Fruit fly (Drosophila melanogaster) whole organism, prepupa: ENCODE results near the gene CG43630.

Experiments used
- CG11294 ChIP-seq: fragments of 200-800 bp; sonication (Bioruptor generic); IDR thresholded peaks from 2 replicates; pipeline ENCODE4 v1.3.6; 2022; ENCODE audit warnings: missing biosample characterization, missing genetic modification characterization
- CG11762 ChIP-seq: fragments of 200-800 bp; sonication (Bioruptor generic); optimal IDR thresholded peaks from 3 replicates; lab custom pipeline; 2016; ENCODE audit warnings: missing biosample characterization, missing genetic modification characterization; ENCODE audit not compliant: insufficient read depth
- CG15336 ChIP-seq: fragments of 200-800 bp; sonication (Bioruptor generic); IDR thresholded peaks from 2 replicates; pipeline ENCODE4 v1.3.6; 2022; ENCODE audit warnings: missing biosample characterization, missing genetic modification characterization
- CG1621 ChIP-seq: fragments of 200-800 bp; sonication (Bioruptor generic); optimal IDR thresholded peaks from 3 replicates; lab custom pipeline; 2018; ENCODE audit warnings: missing biosample characterization, mild to moderate bottlenecking, missing genetic modification characterization
- CG16779 ChIP-seq: fragments of 200-800 bp; sonication (Bioruptor generic); optimal IDR thresholded peaks from 3 replicates; lab custom pipeline; 2017; ENCODE audit warnings: missing biosample characterization, mild to moderate bottlenecking, missing genetic modification characterization
- CG3032 ChIP-seq: fragments of 200-800 bp; optimal IDR thresholded peaks from 2 replicates; lab custom pipeline; 2019; ENCODE audit warnings: missing biosample characterization, mild to moderate bottlenecking, missing genetic modification characterization, moderate library complexity
- CG31627 ChIP-seq: fragments of 200-800 bp; sonication (Bioruptor generic); optimal IDR thresholded peaks from 3 replicates; lab custom pipeline; 2016; ENCODE audit warnings: missing biosample characterization, missing genetic modification characterization
- CG32006 ChIP-seq: fragments of 200-800 bp; sonication (Bioruptor generic); optimal IDR thresholded peaks from 3 replicates; lab custom pipeline; 2017; ENCODE audit warnings: missing biosample characterization, mild to moderate bottlenecking, missing genetic modification characterization
- CG34406 ChIP-seq: fragments of 200-800 bp; sonication (Bioruptor generic); optimal IDR thresholded peaks from 3 replicates; lab custom pipeline; 2016; ENCODE audit warnings: missing biosample characterization, missing genetic modification characterization
- CG3919 ChIP-seq: fragments of 200-800 bp; sonication (Bioruptor generic); optimal IDR thresholded peaks from 3 replicates; lab custom pipeline; 2016; ENCODE audit warnings: missing biosample characterization, missing genetic modification characterization
- CG6276 ChIP-seq: fragments of 200-800 bp; sonication (Bioruptor generic); optimal IDR thresholded peaks from 2 replicates; lab custom pipeline; 2017; ENCODE audit warnings: missing biosample characterization, mild to moderate bottlenecking, missing genetic modification characterization
- CG6808 ChIP-seq: fragments of 200-800 bp; sonication (Bioruptor generic); optimal IDR thresholded peaks from 3 replicates; lab custom pipeline; 2017; ENCODE audit warnings: missing biosample characterization, missing genetic modification characterization, mild to moderate bottlenecking, moderate library complexity, missing genetic modification reagents
- CG6854 ChIP-seq: fragments of 200-800 bp; sonication (Bioruptor generic); optimal IDR thresholded peaks from 2 replicates; lab custom pipeline; 2017; ENCODE audit warnings: missing biosample characterization, mild to moderate bottlenecking, missing genetic modification characterization
- CG9139 ChIP-seq: fragments of 200-800 bp; sonication (Bioruptor generic); optimal IDR thresholded peaks from 3 replicates; lab custom pipeline; 2017; ENCODE audit warnings: missing biosample characterization, mild to moderate bottlenecking, missing genetic modification characterization
- Eip75B ChIP-seq: fragments of 200-800 bp; sonication (Bioruptor generic); optimal IDR thresholded peaks from 3 replicates; lab custom pipeline; 2016; ENCODE audit warnings: missing biosample characterization, missing genetic modification characterization
- Eip78C ChIP-seq: fragments of 200-800 bp; sonication (Bioruptor generic); peaks from one replicate; lab custom pipeline; 2016; ENCODE audit warnings: missing biosample characterization, missing genetic modification characterization
- Eip93F ChIP-seq: fragments of 200-800 bp; sonication (Bioruptor generic); optimal IDR thresholded peaks from 2 replicates; lab custom pipeline; 2016; ENCODE audit warnings: missing biosample characterization, mild to moderate bottlenecking, missing genetic modification characterization
- Ets21C ChIP-seq: fragments of 200-800 bp; sonication (Bioruptor generic); optimal IDR thresholded peaks from 3 replicates; lab custom pipeline; 2016; ENCODE audit warnings: missing biosample characterization, missing genetic modification characterization
- Ets96B ChIP-seq: fragments of 200-800 bp; optimal IDR thresholded peaks from 2 replicates; lab custom pipeline; 2019; ENCODE audit warnings: missing biosample characterization, mild to moderate bottlenecking, missing genetic modification characterization, moderate library complexity
- Hr38 ChIP-seq: sonication (Bioruptor generic); optimal IDR thresholded peaks from 2 replicates; lab custom pipeline; 2016; ENCODE audit warnings: missing biosample characterization, missing genetic modification characterization
- OdsH ChIP-seq: fragments of 200-800 bp; sonication (Bioruptor generic); optimal IDR thresholded peaks from 3 replicates; lab custom pipeline; 2016; ENCODE audit warnings: missing biosample characterization, missing genetic modification characterization
- Smox ChIP-seq: fragments of 200-800 bp; sonication (Bioruptor generic); optimal IDR thresholded peaks from 3 replicates; lab custom pipeline; 2016; ENCODE audit warnings: missing biosample characterization, missing genetic modification characterization
- Sox102F ChIP-seq: fragments of 200-800 bp; sonication (Bioruptor generic); optimal IDR thresholded peaks from 2 replicates; lab custom pipeline; 2016; ENCODE audit warnings: missing biosample characterization, mild to moderate bottlenecking, missing genetic modification characterization
- Sox14 ChIP-seq: fragments of 200-800 bp; sonication (Bioruptor generic); optimal IDR thresholded peaks from 3 replicates; lab custom pipeline; 2016; ENCODE audit warnings: missing biosample characterization, missing genetic modification characterization
- Sox15 ChIP-seq: fragments of 200-800 bp; sonication (Bioruptor generic); optimal IDR thresholded peaks from 3 replicates; lab custom pipeline; 2016; ENCODE audit warnings: missing biosample characterization, missing genetic modification characterization
- achi ChIP-seq: fragments of 200-800 bp; sonication (Bioruptor generic); optimal IDR thresholded peaks from 3 replicates; lab custom pipeline; 2016; ENCODE audit warnings: missing biosample characterization, missing genetic modification characterization
- acj6 ChIP-seq: fragments of 200-800 bp; sonication (Bioruptor generic); optimal IDR thresholded peaks from 3 replicates; lab custom pipeline; 2016; ENCODE audit warnings: missing biosample characterization, missing genetic modification characterization
- dac ChIP-seq: fragments of 200-800 bp; sonication (Bioruptor generic); optimal IDR thresholded peaks from 2 replicates; lab custom pipeline; 2017; ENCODE audit warnings: missing biosample characterization, mild to moderate bottlenecking, missing genetic modification characterization
- dsx ChIP-seq: fragments of 200-800 bp; optimal IDR thresholded peaks from 3 replicates; lab custom pipeline; 2019; ENCODE audit warnings: missing biosample characterization, mild to moderate bottlenecking, missing genetic modification characterization, moderate library complexity; ENCODE audit not compliant: poor library complexity, severe bottlenecking
- esn ChIP-seq: fragments of 200-800 bp; sonication (Bioruptor generic); optimal IDR thresholded peaks from 2 replicates; lab custom pipeline; 2016; ENCODE audit warnings: missing biosample characterization, mild to moderate bottlenecking, missing genetic modification characterization, moderate library complexity
- fd85E ChIP-seq: fragments of 200-800 bp; sonication (Bioruptor generic); optimal IDR thresholded peaks from 3 replicates; lab custom pipeline; 2016; ENCODE audit warnings: missing biosample characterization, missing genetic modification characterization
- fkh ChIP-seq: fragments of 200-800 bp; sonication (Bioruptor generic); optimal IDR thresholded peaks from 3 replicates; lab custom pipeline; 2017; ENCODE audit warnings: missing biosample characterization, mild to moderate bottlenecking, missing genetic modification characterization, moderate library complexity
- lz ChIP-seq: fragments of 200-800 bp; sonication (Bioruptor generic); optimal IDR thresholded peaks from 3 replicates; lab custom pipeline; 2016; ENCODE audit warnings: missing biosample characterization, missing genetic modification characterization
- pdm3 ChIP-seq: fragments of 200-800 bp; sonication (Bioruptor generic); optimal IDR thresholded peaks from 3 replicates; lab custom pipeline; 2016; ENCODE audit warnings: missing biosample characterization, missing genetic modification characterization
- salr ChIP-seq, 2 experiments: fragments of 200-800 bp; sonication (Bioruptor generic); optimal IDR thresholded peaks; 3 replicates each; lab custom pipeline; 2016 to 2018; ENCODE audit warnings: missing biosample characterization in 2 of 2, missing genetic modification characterization in 2 of 2, mild to moderate bottlenecking in 1 of 2
- ss ChIP-seq, 2 experiments: fragments of 200-800 bp; sonication (Bioruptor generic); optimal IDR thresholded peaks; 2 replicates in 1 of 2; 3 replicates in 1 of 2; lab custom pipeline; 2017 to 2018; ENCODE audit warnings: mild to moderate bottlenecking in 2 of 2, missing biosample characterization in 2 of 2, missing genetic modification characterization in 2 of 2, moderate library complexity in 1 of 2
- svp ChIP-seq: fragments of 200-800 bp; sonication (Bioruptor generic); peaks from one replicate; lab custom pipeline; 2016; ENCODE audit warnings: missing biosample characterization, missing genetic modification characterization
- topi ChIP-seq: fragments of 200-800 bp; sonication (Bioruptor generic); optimal IDR thresholded peaks from 3 replicates; lab custom pipeline; 2016; ENCODE audit warnings: missing biosample characterization, missing genetic modification characterization
- vri ChIP-seq: fragments of 200-800 bp; sonication (Bioruptor generic); optimal IDR thresholded peaks from 3 replicates; lab custom pipeline; 2016; ENCODE audit warnings: missing biosample characterization, mild to moderate bottlenecking, missing genetic modification characterization

CG43630 gene

dm6 chr3R:12697571-12698039 is 21.5 kb upstream of the CG43630 start:
- TF ChIP-seq achi (GFP tag; lab: Kevin White, UChicago) (no peak), CG1621 (tag; lab: Kevin White, UChicago) (peak; percentile 20), Eip93F (GFP tag; lab: Kevin White, UChicago) (peak; percentile 31), Eip78C (peak; percentile 59), Sox102F (GFP tag; lab: Kevin White, UChicago) (no peak), fd85E (no peak), CG3032 (tag; lab: Kevin White, UChicago) (no peak), esn (GFP tag; lab: Kevin White, UChicago) (peak; percentile 17), dsx (no peak), ss (GFP tag; optimal IDR thresholded peaks at IDR 0.05; lab: Kevin White, UChicago) (no peak), Sox14 (GFP tag; lab: Kevin White, UChicago) (peak; percentile 28), Eip75B (GFP tag; lab: Kevin White, UChicago) (no peak), fkh (peak; percentile 88), CG31627 (no peak), vri (GFP tag; lab: Kevin White, UChicago) (peak; percentile 66), lz (GFP tag; lab: Kevin White, UChicago) (no peak)
- TF ChIP-seq, all 60 proteins: peak for 7

dm6 chr3R:12697022-12697421 is 21.0 kb upstream of the CG43630 start, which contains the start of gene Past1:
TSS of gene Past1 (plus strand) at chr3R:12697322.
- TF ChIP-seq salr (GFP tag; optimal IDR thresholded peaks at IDR 0.05; lab: Kevin White, UChicago) (no peak), Sox15 (GFP tag; lab: Kevin White, UChicago) (no peak), svp (peak; percentile 53)

DNA sequence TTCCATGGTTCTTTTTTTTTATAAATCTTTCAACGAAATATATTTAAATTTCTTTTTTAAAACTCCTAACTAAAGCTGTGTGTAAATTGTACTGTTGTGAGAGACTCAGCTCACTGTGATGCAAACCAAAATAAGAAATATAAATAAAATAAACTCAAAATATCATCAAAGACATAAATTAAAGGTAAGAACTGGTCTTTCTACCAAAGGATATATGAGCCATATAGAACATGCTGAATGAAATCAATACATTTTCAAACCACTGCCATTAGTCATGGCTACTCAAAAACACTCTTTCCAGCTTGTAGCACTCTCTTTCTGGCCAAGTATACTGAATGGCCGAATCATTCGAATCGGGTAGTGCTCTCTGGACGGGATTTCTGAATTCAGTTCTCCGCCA is 18.7 kb upstream of the CG43630 start, which contains the start of the genes CG14391 and NijC:
Gene CG14391 (minus strand): TSS at position 101 of the 400 bp plus-strand sequence.
Gene NijC (plus strand): TSS at position 388 of the 400 bp plus-strand sequence.
- TF ChIP-seq Ets21C (GFP tag; lab: Kevin White, UChicago) (no peak), dac (GFP tag; lab: Kevin White, UChicago) (no peak), Sox102F (GFP tag; lab: Kevin White, UChicago) (no peak), Smox (GFP tag; lab: Kevin White, UChicago) (no peak), OdsH (GFP tag; lab: Kevin White, UChicago) (no peak), Hr38 (no peak), CG1621 (tag; lab: Kevin White, UChicago) (no peak), Sox15 (GFP tag; lab: Kevin White, UChicago) (no peak), CG6808 (GFP tag; lab: Kevin White, UChicago) (no peak), CG6854 (GFP tag; lab: Kevin White, UChicago) (no peak), CG34406 (GFP tag; lab: Kevin White, UChicago) (no peak), Ets96B (tag; lab: Kevin White, UChicago) (no peak), CG16779 (tag; lab: Kevin White, UChicago) (no peak), Eip93F (GFP tag; lab: Kevin White, UChicago) (no peak), CG11762 (no peak), pdm3 (no peak)

- no peak for TF ChIP-seq CG6276 (GFP tag; lab: Kevin White, UChicago)
- TF ChIP-seq CG6808 (GFP tag; lab: Kevin White, UChicago), result no peak
- TF ChIP-seq salr (GFP tag; optimal IDR thresholded peaks at IDR 0.05; lab: Kevin White, UChicago), result no peak
- TF ChIP-seq Ets96B (tag; lab: Kevin White, UChicago), result no peak
- no peak for TF ChIP-seq CG11762
- no peak for TF ChIP-seq CG9139 (GFP tag; lab: Kevin White, UChicago)
- no peak for TF ChIP-seq Sox14 (GFP tag; lab: Kevin White, UChicago)
- TF ChIP-seq esn (GFP tag; lab: Kevin White, UChicago), result no peak
- no peak for TF ChIP-seq fd85E
- no peak for TF ChIP-seq topi (GFP tag; lab: Kevin White, UChicago)
- no peak for TF ChIP-seq Sox15 (GFP tag; lab: Kevin White, UChicago)
- no peak for TF ChIP-seq achi (GFP tag; lab: Kevin White, UChicago)
- no peak for TF ChIP-seq CG32006 (GFP tag; lab: Kevin White, UChicago)
- no peak for TF ChIP-seq CG3919 (GFP tag; lab: Kevin White, UChicago)
- no peak for TF ChIP-seq acj6 (GFP tag; lab: Kevin White, UChicago)
- no peak for TF ChIP-seq CG11294 (GFP tag; lab: Robert Waterston, UW)
- no peak for TF ChIP-seq dsx
- TF ChIP-seq CG15336 (GFP tag; lab: Robert Waterston, UW), result no peak
- no peak for TF ChIP-seq svp
These were observed 16.4 kb upstream of the CG43630 start, which contains the start of gene CG31347 for dm6 chr3R:12692497-12692896. TSS of gene CG31347 (minus strand) at chr3R:12692597.
